Worm (Caenorhabditis elegans) whole organism, mixed stage, embryonic: ENCODE data around the gene C33D9.6.

Experiments used
- blmp-1 ChIP-seq: fragments of 150-350 bp; optimal IDR thresholded peaks from 2 replicates; lab custom pipeline; 2014; ENCODE audit warnings: missing biosample characterization, missing genetic modification characterization
- elt-3 ChIP-seq: fragments of 150-350 bp; optimal IDR thresholded peaks from 2 replicates; lab custom pipeline; 2014; ENCODE audit warnings: missing biosample characterization, missing genetic modification characterization
- nhr-2 ChIP-seq: fragments of 150-350 bp; optimal IDR thresholded peaks from 2 replicates; lab custom pipeline; 2014; ENCODE audit warnings: missing biosample characterization, missing genetic modification characterization
- snpc-4 ChIP-seq: fragments of 150-350 bp; optimal IDR thresholded peaks from 2 replicates; lab custom pipeline; 2014; ENCODE audit warnings: missing biosample characterization, missing genetic modification characterization
- unc-62 ChIP-seq: fragments of 150-350 bp; optimal IDR thresholded peaks from 2 replicates; lab custom pipeline; 2014; ENCODE audit warnings: missing biosample characterization, missing genetic modification reagents, missing genetic modification characterization

DNA sequence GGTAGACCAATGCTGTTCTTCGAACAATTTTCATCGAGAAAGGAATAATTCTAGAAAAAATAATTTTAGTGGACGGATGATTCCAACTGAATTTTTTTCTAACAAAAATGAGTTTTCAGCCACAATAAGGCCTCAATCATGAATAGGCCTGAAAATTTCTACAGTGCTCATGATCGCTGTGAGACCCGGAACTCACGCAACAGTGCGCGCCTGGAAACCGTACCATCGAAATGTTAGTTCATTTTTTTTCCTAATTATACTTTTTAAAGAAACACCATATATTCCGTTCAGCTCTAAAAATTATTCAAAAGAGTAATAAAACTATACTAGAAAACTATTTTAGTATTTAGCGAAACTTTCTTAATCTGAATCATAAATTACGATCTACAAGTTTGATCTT, 53.0 kb downstream of the C33D9.6 start:
- TF ChIP-seq elt-3 (tag; lab: Kevin White, UChicago) (no peak), nhr-2 (tag; lab: Kevin White, UChicago) (no peak), snpc-4 (tag; lab: Kevin White, UChicago) (no peak), unc-62 (GFP tag; lab: Kevin White, UChicago) (no peak), blmp-1 (tag; lab: Kevin White, UChicago) (no peak)
